Worm (Caenorhabditis elegans): ENCODE results near the gene spe-39.

DNA sequence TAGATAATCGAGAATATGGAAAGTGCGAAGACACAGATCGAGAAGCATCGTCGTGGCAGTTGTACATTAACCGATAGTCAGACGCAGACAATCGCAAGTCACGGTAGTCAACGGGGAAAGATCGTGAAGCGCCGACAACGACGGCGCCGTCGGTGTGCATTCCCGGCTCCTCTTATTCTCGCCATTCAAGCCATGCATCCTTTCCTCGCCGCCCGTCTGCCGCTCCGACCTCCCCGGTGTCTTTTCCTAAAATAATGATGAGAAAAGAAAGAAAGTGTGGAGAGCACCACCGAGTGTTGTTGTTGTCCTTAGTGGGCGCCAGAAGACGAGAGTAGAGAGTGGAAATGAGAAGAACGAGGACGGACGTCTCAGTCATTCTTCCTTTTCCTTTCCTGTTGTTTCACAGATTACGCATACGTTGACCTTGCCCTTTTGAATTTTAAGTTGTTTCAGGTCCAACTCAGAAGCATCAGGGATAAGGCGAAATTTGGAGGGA is 8.5 kb downstream of the spe-39 start, which contains the start of gene ZC404.1:
- TF ChIP-seq tbx-37 (GFP tag; conservative IDR thresholded peaks at IDR 0.05): no peak
- TF ChIP-seq hmbx-1 (tag; optimal IDR thresholded peaks at IDR 0.05): no peak
- TF ChIP-seq ama-1 (optimal IDR thresholded peaks at IDR 0.05): no peak
- TF ChIP-seq ets-7 (tag; optimal IDR thresholded peaks at IDR 0.05): no peak
- TF ChIP-seq scrt-1 (GFP tag; IDR thresholded peaks at IDR 0.05): no peak
- no peak for TF ChIP-seq pes-1 (GFP tag; IDR thresholded peaks at IDR 0.05)
- no peak for TF ChIP-seq hmg-4 (GFP tag; optimal IDR thresholded peaks at IDR 0.05)
- TF ChIP-seq flt-1 (GFP tag; IDR thresholded peaks at IDR 0.05): no peak
- TF ChIP-seq hnd-1 (tag; optimal IDR thresholded peaks at IDR 0.05): no peak
- TF ChIP-seq ceh-13 (GFP tag; optimal IDR thresholded peaks at IDR 0.05): no peak
- TF ChIP-seq F13C5.2 (tag; optimal IDR thresholded peaks at IDR 0.05): no peak

Measured in whole organism, early embryonic.